Worm (Caenorhabditis elegans) whole organism, L1 larva: ENCODE results near the gene E02H9.3.
"Not testable (repeated sequence)": the region's sequence is repeated elsewhere in the genome, so short reads cannot be mapped to it uniquely, and the experiment has no call there.

Source experiments
- C34B4.2 ChIP-seq: sonication (generic microtip); optimal IDR thresholded peaks from 2 replicates; lab custom pipeline; 2017; ENCODE audit warnings: mild to moderate bottlenecking, missing genetic modification characterization, missing compliant biosample characterization
- alr-1 ChIP-seq: fragments of 200-800 bp; sonication (Bioruptor generic); optimal IDR thresholded peaks from 2 replicates; lab custom pipeline; 2018; ENCODE audit warnings: borderline replicate concordance, mild to moderate bottlenecking, missing genetic modification characterization, missing compliant biosample characterization
- ama-1 ChIP-seq: fragments of 150-350 bp; optimal IDR thresholded peaks from 2 replicates; lab custom pipeline; 2014
- blmp-1 ChIP-seq: fragments of 150-350 bp; optimal IDR thresholded peaks from 2 replicates; lab custom pipeline; 2014; ENCODE audit warnings: missing biosample characterization, missing genetic modification characterization
- ceh-63 ChIP-seq: fragments of 200-800 bp; sonication (Bioruptor generic); optimal IDR thresholded peaks from 2 replicates; lab custom pipeline; 2018; ENCODE audit warnings: mild to moderate bottlenecking, missing genetic modification characterization, missing compliant biosample characterization
- dsc-1 ChIP-seq: sonication (generic microtip); optimal IDR thresholded peaks from 2 replicates; lab custom pipeline; 2016; ENCODE audit warnings: mild to moderate bottlenecking, missing genetic modification characterization, missing compliant biosample characterization
- efl-1 ChIP-seq, 4 experiments: fragments of 150-350 bp; optimal IDR thresholded peaks in 3 of 4; peaks in 1 of 4; 1 replicate in 1 of 4; 2 replicates in 3 of 4; lab custom pipeline; 2014; ENCODE audit warnings: missing biosample characterization in 2 of 4, missing genetic modification characterization in 2 of 4, missing genetic modification reagents in 2 of 4
- efl-3 ChIP-seq: fragments of 200-800 bp; sonication (Bioruptor generic); optimal IDR thresholded peaks from 2 replicates; lab custom pipeline; 2018; ENCODE audit warnings: mild to moderate bottlenecking, missing genetic modification characterization, missing compliant biosample characterization
- egl-13 ChIP-seq: sonication (generic microtip); optimal IDR thresholded peaks from 2 replicates; lab custom pipeline; 2016; ENCODE audit warnings: missing genotype, missing genetic modification reagents, missing genetic modification characterization, missing compliant biosample characterization
- elt-2 ChIP-seq: sonication (generic microtip); optimal IDR thresholded peaks from 2 replicates; lab custom pipeline; 2016; ENCODE audit warnings: missing genetic modification characterization, mild to moderate bottlenecking, inconsistent platforms, missing compliant biosample characterization, missing genetic modification reagents
- fkh-10 ChIP-seq: sonication (generic microtip); optimal IDR thresholded peaks from 2 replicates; lab custom pipeline; 2017; ENCODE audit warnings: missing biosample characterization, missing genetic modification reagents, missing genetic modification characterization
- fkh-8 ChIP-seq: sonication (generic microtip); optimal IDR thresholded peaks from 2 replicates; lab custom pipeline; 2016; ENCODE audit warnings: mild to moderate bottlenecking, missing genetic modification characterization, missing compliant biosample characterization
- grh-1 ChIP-seq: fragments of 200-800 bp; sonication (Bioruptor generic); IDR thresholded peaks from 2 replicates; pipeline ENCODE4 v1.3.6; 2022; ENCODE audit warnings: missing genetic modification reagents, missing genetic modification characterization, missing compliant biosample characterization
- irx-1 ChIP-seq: sonication (generic microtip); optimal IDR thresholded peaks from 2 replicates; lab custom pipeline; 2016; ENCODE audit warnings: missing genetic modification characterization, missing compliant biosample characterization
- jun-1 ChIP-seq: fragments of 150-350 bp; optimal IDR thresholded peaks from 2 replicates; lab custom pipeline; 2014; ENCODE audit warnings: missing biosample characterization, missing genetic modification reagents, missing genetic modification characterization
- lin-13 ChIP-seq: fragments of 150-350 bp; optimal IDR thresholded peaks from 2 replicates; lab custom pipeline; 2014; ENCODE audit warnings: missing biosample characterization, missing genetic modification reagents, missing genetic modification characterization
- lin-35 ChIP-seq, 2 experiments: fragments of 150-350 bp; optimal IDR thresholded peaks; 2 replicates each; lab custom pipeline; 2014; ENCODE audit warnings: missing biosample characterization in 2 of 2, missing genetic modification characterization in 2 of 2, missing genetic modification reagents in 2 of 2
- lir-3 ChIP-seq: sonication (generic microtip); optimal IDR thresholded peaks from 2 replicates; lab custom pipeline; 2016; ENCODE audit warnings: mild to moderate bottlenecking, missing genetic modification characterization, moderate library complexity, missing compliant biosample characterization; ENCODE audit not compliant: poor library complexity
- mab-9 ChIP-seq: fragments of 200-800 bp; sonication (Bioruptor generic); IDR thresholded peaks from 2 replicates; pipeline ENCODE4 v1.3.6; 2022; ENCODE audit warnings: missing genetic modification reagents, missing genetic modification characterization, missing compliant biosample characterization
- mdl-1 ChIP-seq, 2 experiments: fragments of 150-350 bp; optimal IDR thresholded peaks; 2 replicates each; lab custom pipeline; 2014 to 2017; ENCODE audit warnings: missing biosample characterization in 2 of 2, missing genetic modification characterization in 2 of 2, inconsistent platforms in 1 of 2
- nhr-12 ChIP-seq: sonication (generic microtip); optimal IDR thresholded peaks from 2 replicates; lab custom pipeline; 2017; ENCODE audit warnings: missing biosample characterization, missing genetic modification characterization
- nhr-20 ChIP-seq: sonication (generic microtip); optimal IDR thresholded peaks from 2 replicates; lab custom pipeline; 2016; ENCODE audit warnings: mild to moderate bottlenecking, missing genetic modification characterization, missing compliant biosample characterization
- nhr-28 ChIP-seq: fragments of 150-350 bp; optimal IDR thresholded peaks from 2 replicates; lab custom pipeline; 2014; ENCODE audit warnings: missing biosample characterization, missing genetic modification characterization
- nhr-47 ChIP-seq: sonication (generic microtip); optimal IDR thresholded peaks from 2 replicates; lab custom pipeline; 2016; ENCODE audit warnings: mild to moderate bottlenecking, missing genetic modification characterization, moderate library complexity, missing compliant biosample characterization
- nhr-76 ChIP-seq: sonication (generic microtip); optimal IDR thresholded peaks from 2 replicates; lab custom pipeline; 2017; ENCODE audit warnings: missing biosample characterization, missing genetic modification characterization
- nhr-85 ChIP-seq: sonication (generic microtip); peaks from one replicate; lab custom pipeline; 2016; ENCODE audit warnings: missing genetic modification characterization, inconsistent platforms, missing compliant biosample characterization
- pag-3 ChIP-seq: sonication (generic microtip); optimal IDR thresholded peaks from 2 replicates; lab custom pipeline; 2017; ENCODE audit warnings: missing genetic modification characterization, mild to moderate bottlenecking, missing compliant biosample characterization, antibody characterized with exemption, borderline replicate concordance; ENCODE audit not compliant: insufficient read depth
- pax-3 ChIP-seq: fragments of 200-800 bp; sonication (Bioruptor generic); optimal IDR thresholded peaks from 2 replicates; lab custom pipeline; 2018; ENCODE audit warnings: mild to moderate bottlenecking, missing genetic modification characterization, moderate library complexity, missing compliant biosample characterization
- pqm-1 ChIP-seq: sonication (generic microtip); optimal IDR thresholded peaks from 3 replicates; lab custom pipeline; 2017; ENCODE audit warnings: missing biosample characterization, missing genetic modification characterization
- snu-23 ChIP-seq: sonication (generic microtip); optimal IDR thresholded peaks from 2 replicates; lab custom pipeline; 2016; ENCODE audit warnings: missing genetic modification characterization, missing compliant biosample characterization
- sup-37 ChIP-seq: fragments of 200-800 bp; sonication (Bioruptor generic); optimal IDR thresholded peaks from 2 replicates; lab custom pipeline; 2018; ENCODE audit warnings: mild to moderate bottlenecking, missing genetic modification characterization, missing compliant biosample characterization
- tlp-1 ChIP-seq: fragments of 150-350 bp; optimal IDR thresholded peaks from 2 replicates; lab custom pipeline; 2014; ENCODE audit warnings: missing biosample characterization, missing genetic modification characterization
- unc-30 ChIP-seq: sonication (generic microtip); optimal IDR thresholded peaks from 2 replicates; lab custom pipeline; 2017; ENCODE audit warnings: missing biosample characterization, missing genetic modification characterization
- unc-62 ChIP-seq: fragments of 150-350 bp; optimal IDR thresholded peaks from 2 replicates; lab custom pipeline; 2014; ENCODE audit warnings: missing biosample characterization, missing genetic modification reagents, missing genetic modification characterization
- zip-4 ChIP-seq: fragments of 200-800 bp; sonication (Bioruptor generic); optimal IDR thresholded peaks from 2 replicates; lab custom pipeline; 2018; ENCODE audit warnings: mild to moderate bottlenecking, missing genetic modification characterization, moderate library complexity, missing compliant biosample characterization
- ztf-11 ChIP-seq, 2 experiments: sonication (generic microtip); optimal IDR thresholded peaks; 2 replicates each; lab custom pipeline; 2016 to 2017; ENCODE audit warnings: missing genetic modification characterization in 2 of 2, missing biosample characterization in 1 of 2, missing compliant biosample characterization in 1 of 2

Gene E02H9.3

DNA sequence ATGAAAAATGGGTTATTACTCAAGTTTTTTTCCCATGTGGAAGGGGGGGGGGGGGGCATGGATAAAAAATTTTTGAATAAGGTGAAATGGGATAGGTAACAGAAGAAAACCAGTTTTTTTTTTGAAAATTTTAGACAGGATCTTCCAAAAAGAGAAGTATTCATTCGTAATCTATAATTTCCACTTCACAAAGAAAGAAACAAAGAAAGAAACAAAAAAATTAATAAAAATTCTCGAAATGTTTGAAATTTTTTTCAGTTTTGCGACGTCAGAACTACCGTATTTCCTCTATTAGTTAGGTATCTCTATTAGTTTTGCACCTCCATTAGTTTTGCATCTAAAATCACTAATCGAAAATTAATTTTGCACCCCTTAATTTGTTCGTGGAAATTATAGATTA lies 23.5 kb upstream of the E02H9.3 start, which contains the start of gene W04B5.6:
Gene W04B5.6 (minus strand): TSS at position 101 of the 400 bp plus-strand sequence.
- not testable (repeated sequence) for TF ChIP-seq mab-9 (GFP tag; lab: Robert Waterston, UW); pag-3 (tag; lab: Kevin White, UChicago); fkh-10 (GFP tag; lab: Kevin White, UChicago)

DNA sequence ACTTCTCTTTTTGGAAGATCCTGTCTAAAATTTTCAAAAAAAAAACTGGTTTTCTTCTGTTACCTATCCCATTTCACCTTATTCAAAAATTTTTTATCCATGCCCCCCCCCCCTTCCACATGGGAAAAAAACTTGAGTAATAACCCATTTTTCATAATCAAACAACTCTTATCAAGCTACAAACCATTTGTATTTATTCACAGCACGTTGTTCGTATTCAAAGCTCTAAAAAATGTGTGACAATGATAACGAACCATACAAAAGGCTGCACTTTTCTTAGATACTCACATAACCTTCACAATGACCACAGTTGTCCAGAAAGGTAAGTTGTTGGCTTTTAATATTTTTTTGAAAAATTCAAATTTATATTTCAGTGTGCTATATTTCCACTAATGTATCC lies 23.0 kb upstream of the E02H9.3 start, which contains the start of gene E02H9.6:
Gene E02H9.6 (plus strand): TSS at position 301 of the 400 bp plus-strand sequence.
- TF ChIP-seq ztf-11 (tag; optimal IDR thresholded peaks at IDR 0.05; lab: Kevin White, UChicago); alr-1; nhr-85: not testable (repeated sequence)

DNA sequence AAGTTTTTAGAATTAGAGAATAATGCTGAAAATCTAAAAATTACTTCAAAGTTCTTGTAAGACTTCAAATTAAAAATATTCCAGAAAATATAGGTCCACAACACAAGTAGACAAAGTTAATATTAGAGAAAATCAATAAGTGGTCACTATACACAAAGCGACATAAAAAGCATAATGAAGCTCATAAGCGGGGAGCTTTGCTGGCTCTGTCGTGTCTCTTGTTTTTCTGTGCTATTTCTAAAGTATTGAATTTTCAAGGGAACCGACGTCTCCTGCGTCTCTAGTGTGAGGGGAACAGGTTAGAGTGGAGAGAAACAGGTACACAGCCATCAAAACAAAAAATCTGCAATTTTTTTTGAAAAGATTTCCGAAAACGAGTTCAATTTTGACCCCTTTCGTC lies 20.3 kb upstream of the E02H9.3 start, which contains the start of gene E02H9.13:
Gene E02H9.13 (minus strand): TSS at position 199 of the 400 bp plus-strand sequence.
- TF ChIP-seq fkh-8 (tag; lab: Kevin White, UChicago) = no peak
- TF ChIP-seq efl-1 (optimal IDR thresholded peaks at IDR 0.05; lab: Kevin White, UChicago) = peak; percentile 9 to 10
- TF ChIP-seq efl-1 (GFP tag; optimal IDR thresholded peaks at IDR 0.05 in 1 of 2; lab: Kevin White, UChicago) = no peak

DNA sequence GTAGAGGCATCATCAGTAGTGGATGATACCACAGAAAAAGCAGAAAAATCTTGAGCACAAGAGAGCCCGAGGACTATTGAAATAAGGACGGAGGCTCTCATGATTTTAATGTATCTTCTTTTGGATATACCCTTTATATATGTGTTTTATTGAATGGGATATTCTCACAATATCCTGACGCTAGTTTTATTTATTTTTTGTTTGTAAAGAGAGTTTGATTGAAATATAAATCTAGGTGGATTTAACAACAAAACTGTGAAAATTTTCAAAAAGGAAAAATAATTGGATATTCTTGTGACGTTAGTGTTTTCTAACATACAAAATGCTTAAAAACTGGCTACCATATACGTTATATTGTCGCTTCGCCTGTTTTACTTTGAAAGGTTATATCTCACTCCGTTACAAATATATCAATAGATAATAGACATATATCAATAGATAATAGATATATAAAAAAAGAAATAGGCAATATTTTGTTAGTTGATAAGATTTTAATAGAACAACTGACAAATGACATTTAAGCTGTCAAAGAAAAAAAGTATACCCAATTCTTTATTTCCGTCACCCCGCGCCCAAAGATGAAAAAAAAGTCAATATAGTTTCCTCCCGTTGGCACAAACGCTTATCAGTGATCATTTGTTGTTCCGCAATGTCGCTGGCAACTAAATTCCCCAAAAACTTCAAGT lies 13.1 kb upstream of the E02H9.3 start, which contains the start of the genes E02H9.7 and klo-2:
Gene E02H9.7 (minus strand): TSS at position 101 of the 686 bp plus-strand sequence.
Gene klo-2 (plus strand): TSS at position 636 of the 686 bp plus-strand sequence.
- TF ChIP-seq fkh-8 (tag; lab: Kevin White, UChicago) (no peak), pax-3 (tag; lab: Kevin White, UChicago) (no peak), lin-13 (GFP tag; lab: Kevin White, UChicago) (no peak), ceh-63 (GFP tag; lab: Kevin White, UChicago) (no peak), nhr-47 (no peak), pqm-1 (tag; lab: Kevin White, UChicago) (no peak), unc-62 (GFP tag; lab: Kevin White, UChicago) (no peak), nhr-76 (tag; lab: Kevin White, UChicago) (no peak), nhr-12 (no peak), sup-37 (GFP tag; lab: Kevin White, UChicago) (no peak), C34B4.2 (tag; lab: Kevin White, UChicago) (no peak), efl-3 (GFP tag; lab: Kevin White, UChicago) (no peak), nhr-20 (tag; lab: Kevin White, UChicago) (no peak)

DNA sequence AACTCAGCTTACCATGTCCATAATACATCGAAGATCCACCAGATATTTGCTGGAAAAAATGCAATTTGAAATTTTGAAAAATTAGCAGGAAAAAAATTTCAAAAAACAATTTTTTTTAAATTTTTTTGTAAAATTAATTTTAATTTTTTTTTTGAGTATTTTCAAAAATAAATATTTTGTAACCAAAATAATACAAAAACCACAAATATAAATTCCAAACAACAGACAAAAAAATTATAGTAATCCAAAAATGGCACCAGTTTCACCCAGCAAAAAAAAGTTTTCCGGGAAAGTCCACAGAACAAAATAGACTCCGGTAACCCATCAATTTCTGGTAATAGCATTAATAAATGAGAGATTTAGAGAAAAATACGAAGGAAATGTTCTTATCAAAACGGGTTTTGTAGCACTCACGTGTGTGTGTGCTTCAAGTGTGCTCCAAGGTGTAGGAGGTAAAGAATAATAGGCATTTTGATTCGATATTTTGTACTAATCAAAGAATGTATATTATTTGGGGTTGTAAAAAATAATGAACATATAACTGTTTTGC lies 4.0 kb upstream of the E02H9.3 start, which contains the start of gene nhr-121:
Gene nhr-121 (minus strand): TSS at position 51 of the 550 bp plus-strand sequence.
- TF ChIP-seq elt-2 (peak; percentile 63), lin-35 (GFP tag; optimal IDR thresholded peaks at IDR 0.05; lab: Kevin White, UChicago) (peak in 1 of 2 experiments; percentile 37), nhr-20 (tag; lab: Kevin White, UChicago) (no peak)

- TF ChIP-seq efl-1 (optimal IDR thresholded peaks at IDR 0.05; lab: Kevin White, UChicago) = not testable (repeated sequence)
- TF ChIP-seq efl-1 (GFP tag; optimal IDR thresholded peaks at IDR 0.05 in 1 of 2; lab: Kevin White, UChicago) = peak in 1 of 2 experiments; percentile 9
Observed at ce11 chrIII:2460403-2460802, 1.6 kb downstream of the E02H9.3 start.

- TF ChIP-seq ama-1 (lab: Kevin White, UChicago) = no peak
- no peak for TF ChIP-seq irx-1
- no peak for TF ChIP-seq tlp-1 (tag; lab: Kevin White, UChicago)
- TF ChIP-seq efl-3 (GFP tag; lab: Kevin White, UChicago) = no peak
- TF ChIP-seq efl-1 (optimal IDR thresholded peaks at IDR 0.05; lab: Kevin White, UChicago) = no peak
- TF ChIP-seq efl-1 (GFP tag; optimal IDR thresholded peaks at IDR 0.05 in 1 of 2; lab: Kevin White, UChicago) = no peak
- TF ChIP-seq grh-1 = no peak
- no peak for TF ChIP-seq jun-1 (tag; lab: Kevin White, UChicago)
- no peak for TF ChIP-seq ceh-63 (GFP tag; lab: Kevin White, UChicago)
- no peak for TF ChIP-seq snu-23 (GFP tag; lab: Kevin White, UChicago)
- no peak for TF ChIP-seq nhr-28 (tag; lab: Kevin White, UChicago)
- TF ChIP-seq pax-3 (tag; lab: Kevin White, UChicago) = no peak
- no peak for TF ChIP-seq unc-30 (tag; lab: Kevin White, UChicago)
- TF ChIP-seq mdl-1 (tag; optimal IDR thresholded peaks at IDR 0.05; lab: Kevin White, UChicago) = no peak
- no peak for TF ChIP-seq egl-13 (tag; lab: Kevin White, UChicago)
- TF ChIP-seq blmp-1 = no peak
- TF ChIP-seq dsc-1 (tag; lab: Kevin White, UChicago) = no peak
- no peak for TF ChIP-seq zip-4 (GFP tag; lab: Kevin White, UChicago)
- TF ChIP-seq lir-3 (tag; lab: Kevin White, UChicago) = no peak
Observed at ce11 chrIII:2468202-2468601, 9.4 kb downstream of the E02H9.3 start, which contains the start of the genes E02H9.9 and E02H9.1. Gene E02H9.9, minus strand, starts transcription at chrIII:2468302. Gene E02H9.1, plus strand, starts transcription at chrIII:2468486.
